Worm (Caenorhabditis elegans) whole organism, late embryonic: ENCODE results near the gene sru-6.

Source experiments
- K02D7.2 ChIP-seq: sonication (generic microtip); optimal IDR thresholded peaks from 2 replicates; lab custom pipeline; 2017; ENCODE audit warnings: mild to moderate bottlenecking, missing genetic modification characterization, missing compliant biosample characterization
- ama-1 ChIP-seq: fragments of 150-350 bp; optimal IDR thresholded peaks from 2 replicates; lab custom pipeline; 2014
- ceh-18 ChIP-seq: sonication (generic microtip); optimal IDR thresholded peaks from 2 replicates; lab custom pipeline; 2016; ENCODE audit warnings: missing genetic modification characterization, missing compliant biosample characterization
- ceh-22 ChIP-seq: sonication (generic microtip); optimal IDR thresholded peaks from 2 replicates; lab custom pipeline; 2017; ENCODE audit warnings: missing biosample characterization, missing genetic modification characterization
- ceh-34 ChIP-seq: sonication (generic microtip); optimal IDR thresholded peaks from 2 replicates; lab custom pipeline; 2016; ENCODE audit warnings: mild to moderate bottlenecking, missing genetic modification characterization, missing compliant biosample characterization
- ceh-48 ChIP-seq: sonication (generic microtip); optimal IDR thresholded peaks from 2 replicates; lab custom pipeline; 2016; ENCODE audit warnings: missing genetic modification characterization, inconsistent platforms, missing compliant biosample characterization
- elt-2 ChIP-seq: sonication (generic microtip); optimal IDR thresholded peaks from 2 replicates; lab custom pipeline; 2016; ENCODE audit warnings: missing genetic modification reagents, missing genetic modification characterization, missing compliant biosample characterization
- hlh-6 ChIP-seq: sonication (generic microtip); optimal IDR thresholded peaks from 2 replicates; lab custom pipeline; 2016; ENCODE audit warnings: missing genotype, missing genetic modification characterization, missing compliant biosample characterization
- syd-9 ChIP-seq: sonication (generic microtip); optimal IDR thresholded peaks from 2 replicates; lab custom pipeline; 2016; ENCODE audit warnings: mild to moderate bottlenecking, missing genetic modification characterization, moderate library complexity, missing compliant biosample characterization
- tbx-7 ChIP-seq: sonication (generic microtip); optimal IDR thresholded peaks from 2 replicates; lab custom pipeline; 2016; ENCODE audit warnings: missing genotype, missing genetic modification characterization, missing compliant biosample characterization
- unc-42 ChIP-seq: sonication (generic microtip); optimal IDR thresholded peaks from 2 replicates; lab custom pipeline; 2016; ENCODE audit warnings: missing genotype, missing genetic modification characterization, missing compliant biosample characterization

DNA sequence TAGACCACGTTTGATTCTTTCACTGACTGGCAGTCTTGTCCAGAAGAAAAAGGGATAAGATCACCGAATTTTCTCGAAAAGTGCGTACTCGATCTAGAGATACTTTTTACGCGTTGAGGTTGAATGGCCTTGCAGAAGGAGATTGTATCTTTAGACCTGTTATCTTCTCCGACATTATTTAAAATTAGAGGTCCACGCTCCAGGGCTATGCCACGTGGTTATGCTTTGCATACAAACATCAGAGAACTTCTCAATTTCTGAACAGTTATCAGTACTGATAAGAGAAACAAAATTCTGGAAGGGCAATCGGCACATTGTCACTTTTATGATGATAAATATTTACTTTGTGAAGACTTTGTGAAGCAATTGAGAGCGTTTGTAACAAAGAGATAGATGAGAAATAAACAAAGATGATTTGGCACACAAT is 48.3 kb upstream of the sru-6 start:
- peak; percentile 93 for TF ChIP-seq elt-2 (tag; lab: Kevin White, UChicago)
- TF ChIP-seq ceh-48 (tag; lab: Kevin White, UChicago), result no peak
- no peak for TF ChIP-seq ceh-22 (tag; lab: Kevin White, UChicago)
- no peak for TF ChIP-seq hlh-6 (tag; lab: Kevin White, UChicago)
- no peak for TF ChIP-seq ceh-18 (tag; lab: Kevin White, UChicago)
- no peak for TF ChIP-seq ceh-34
- TF ChIP-seq unc-42 (tag; lab: Kevin White, UChicago), result no peak
- TF ChIP-seq K02D7.2 (tag; lab: Kevin White, UChicago), result no peak
- no peak for TF ChIP-seq syd-9 (tag; lab: Kevin White, UChicago)
- TF ChIP-seq tbx-7 (tag; lab: Kevin White, UChicago), result no peak
- TF ChIP-seq ama-1, result no peak
